Worm (Caenorhabditis elegans) whole organism, young adult: ENCODE results near the gene npp-25.

Experiments
- B0019.2 ChIP-seq: fragments of 200-800 bp; sonication (Bioruptor generic); conservative IDR thresholded peaks from 2 replicates; pipeline ENCODE4 v1.3.6; 2022; ENCODE audit warnings: missing genetic modification reagents, missing genetic modification characterization, missing compliant biosample characterization
- B0035.1 ChIP-seq: sonication (generic microtip); optimal IDR thresholded peaks from 2 replicates; lab custom pipeline; 2016; ENCODE audit warnings: missing genetic modification characterization, mild to moderate bottlenecking, missing compliant biosample characterization, missing genotype, missing genetic modification reagents
- B0336.3 ChIP-seq: fragments of 200-800 bp; sonication (Bioruptor generic); IDR thresholded peaks from 2 replicates; pipeline ENCODE4 v1.3.6; 2022; ENCODE audit warnings: missing genetic modification characterization, missing compliant biosample characterization
- C17E4.6 ChIP-seq: fragments of 200-800 bp; sonication (Bioruptor generic); IDR thresholded peaks from 2 replicates; pipeline ENCODE4 v1.3.6; 2022; ENCODE audit warnings: missing genetic modification reagents, missing genetic modification characterization, missing compliant biosample characterization
- F22D6.2 ChIP-seq: sonication (generic microtip); optimal IDR thresholded peaks from 2 replicates; lab custom pipeline; 2016; ENCODE audit warnings: mild to moderate bottlenecking, missing genetic modification characterization, missing compliant biosample characterization
- F52B5.7 ChIP-seq: sonication (generic microtip); optimal IDR thresholded peaks from 2 replicates; lab custom pipeline; 2016; ENCODE audit warnings: mild to moderate bottlenecking, missing genetic modification characterization, missing compliant biosample characterization
- F57A8.1 ChIP-seq: fragments of 200-800 bp; sonication (Bioruptor generic); optimal IDR thresholded peaks from 2 replicates; lab custom pipeline; 2018; ENCODE audit warnings: mild to moderate bottlenecking, missing genetic modification characterization, moderate library complexity, missing compliant biosample characterization
- K12H6.12 ChIP-seq: fragments of 200-800 bp; sonication (Bioruptor generic); optimal IDR thresholded peaks from 2 replicates; lab custom pipeline; 2018; ENCODE audit warnings: mild to moderate bottlenecking, missing genetic modification characterization, missing compliant biosample characterization
- Y79H2A.3 ChIP-seq: fragments of 200-800 bp; sonication (Bioruptor generic); conservative IDR thresholded peaks from 2 replicates; pipeline ENCODE4 v1.3.6; 2022; ENCODE audit warnings: missing genetic modification reagents, missing genetic modification characterization, missing compliant biosample characterization
- ama-1 ChIP-seq, 3 experiments: fragments of 150-350 bp in 1 of 3; sonication (generic microtip) in 2 of 3; optimal IDR thresholded peaks; 2 replicates each; lab custom pipeline; 2014 to 2018; ENCODE audit warnings: missing biosample characterization in 2 of 3, missing genetic modification characterization in 2 of 3, missing genetic modification reagents in 2 of 3
- aptf-2 ChIP-seq: fragments of 200-800 bp; sonication (Bioruptor generic); conservative IDR thresholded peaks from 2 replicates; pipeline ENCODE4 v1.3.6; 2022; ENCODE audit warnings: missing genetic modification reagents, missing genetic modification characterization, missing compliant biosample characterization
- aptf-3 ChIP-seq: fragments of 200-800 bp; sonication (Bioruptor generic); IDR thresholded peaks from 2 replicates; pipeline ENCODE4 v1.3.6; 2022; ENCODE audit warnings: missing genetic modification characterization, missing compliant biosample characterization
- attf-5 ChIP-seq: fragments of 200-800 bp; sonication (Bioruptor generic); optimal IDR thresholded peaks from 2 replicates; lab custom pipeline; 2018; ENCODE audit warnings: mild to moderate bottlenecking, missing genetic modification characterization, missing compliant biosample characterization
- cebp-1 ChIP-seq, 2 experiments: fragments of 200-800 bp in 1 of 2; sonication (Bioruptor generic) in 1 of 2; sonication (generic microtip) in 1 of 2; IDR thresholded peaks in 1 of 2; optimal IDR thresholded peaks in 1 of 2; 2 replicates each; pipeline versions ENCODE4 v1.3.6 to Lab custom; 2017 to 2022; ENCODE audit warnings: missing compliant biosample characterization in 2 of 2, missing genetic modification characterization in 2 of 2, mild to moderate bottlenecking in 1 of 2, missing genetic modification reagents in 1 of 2, moderate library complexity in 1 of 2
- ceh-40 ChIP-seq: fragments of 200-800 bp; sonication (Bioruptor generic); IDR thresholded peaks from 2 replicates; pipeline ENCODE4 v1.3.6; 2022; ENCODE audit warnings: missing genetic modification characterization, missing compliant biosample characterization
- ceh-91 ChIP-seq: fragments of 200-800 bp; sonication (Bioruptor generic); IDR thresholded peaks from 2 replicates; pipeline ENCODE4 v1.3.6; 2022; ENCODE audit warnings: missing genetic modification reagents, missing genetic modification characterization, missing compliant biosample characterization
- dox-1 ChIP-seq: fragments of 200-800 bp; sonication (Bioruptor generic); IDR thresholded peaks from 2 replicates; pipeline ENCODE4 v1.3.6; 2022; ENCODE audit warnings: missing genetic modification reagents, missing genetic modification characterization, missing compliant biosample characterization
- fkh-3 ChIP-seq: sonication (generic microtip); optimal IDR thresholded peaks from 2 replicates; lab custom pipeline; 2016; ENCODE audit warnings: mild to moderate bottlenecking, missing genetic modification characterization, missing compliant biosample characterization
- hlh-12 ChIP-seq: sonication (generic microtip); optimal IDR thresholded peaks from 2 replicates; lab custom pipeline; 2016; ENCODE audit warnings: missing genetic modification characterization, missing compliant biosample characterization
- hlh-26 ChIP-seq: fragments of 200-800 bp; sonication (Bioruptor generic); conservative IDR thresholded peaks from 2 replicates; pipeline ENCODE4 v1.3.6; 2022; ENCODE audit warnings: missing genetic modification reagents, missing genetic modification characterization, missing compliant biosample characterization
- hmg-1.2 ChIP-seq: fragments of 200-800 bp; sonication (Bioruptor generic); IDR thresholded peaks from 2 replicates; pipeline ENCODE4 v1.3.6; 2022; ENCODE audit warnings: missing genetic modification reagents, missing genetic modification characterization, missing compliant biosample characterization
- hsf-1 ChIP-seq: fragments of 200-800 bp; sonication (Bioruptor generic); IDR thresholded peaks from 2 replicates; pipeline ENCODE4 v1.3.6; 2022; ENCODE audit warnings: missing genetic modification reagents, missing genetic modification characterization, missing compliant biosample characterization
- lag-1 ChIP-seq: fragments of 200-800 bp; sonication (Bioruptor generic); IDR thresholded peaks from 2 replicates; pipeline ENCODE4 v1.3.6; 2022; ENCODE audit warnings: missing genetic modification reagents, missing genetic modification characterization, missing compliant biosample characterization
- let-526 ChIP-seq: fragments of 200-800 bp; sonication (Bioruptor generic); IDR thresholded peaks from 2 replicates; pipeline ENCODE4 v1.3.6; 2022; ENCODE audit warnings: missing genetic modification reagents, missing genetic modification characterization, missing compliant biosample characterization
- let-607 ChIP-seq, 2 experiments: fragments of 200-800 bp in 1 of 2; sonication (Bioruptor generic) in 1 of 2; sonication (generic microtip) in 1 of 2; optimal IDR thresholded peaks; 2 replicates each; lab custom pipeline; 2016 to 2018; ENCODE audit warnings: mild to moderate bottlenecking in 2 of 2, missing compliant biosample characterization in 2 of 2, missing genetic modification characterization in 2 of 2, moderate library complexity in 2 of 2, missing genotype in 1 of 2
- lin-35 ChIP-seq, 3 experiments: fragments of 150-350 bp in 2 of 3; sonication (generic microtip) in 1 of 3; optimal IDR thresholded peaks; 2 replicates each; lab custom pipeline; 2014 to 2018; ENCODE audit warnings: missing biosample characterization in 3 of 3, missing genetic modification characterization in 3 of 3, missing genetic modification reagents in 3 of 3
- lsl-1 ChIP-seq: fragments of 200-800 bp; sonication (Bioruptor generic); optimal IDR thresholded peaks from 2 replicates; lab custom pipeline; 2018; ENCODE audit warnings: mild to moderate bottlenecking, missing genetic modification characterization, moderate library complexity, missing compliant biosample characterization
- madf-6 ChIP-seq: fragments of 200-800 bp; sonication (Bioruptor generic); IDR thresholded peaks from 2 replicates; pipeline ENCODE4 v1.3.6; 2022; ENCODE audit warnings: missing genetic modification reagents, missing genetic modification characterization, missing compliant biosample characterization
- mcd-1 ChIP-seq: fragments of 200-800 bp; sonication (Bioruptor generic); IDR thresholded peaks from 2 replicates; pipeline ENCODE4 v1.3.6; 2022; ENCODE audit warnings: missing genetic modification reagents, missing genetic modification characterization, missing compliant biosample characterization
- mxl-1 ChIP-seq: sonication (generic microtip); optimal IDR thresholded peaks from 2 replicates; lab custom pipeline; 2016; ENCODE audit warnings: missing genetic modification characterization, missing compliant biosample characterization
- nhr-80 ChIP-seq: sonication (generic microtip); optimal IDR thresholded peaks from 2 replicates; lab custom pipeline; 2016; ENCODE audit warnings: missing genetic modification characterization, missing compliant biosample characterization
- pha-4 ChIP-seq: fragments of 150-350 bp; sonication (generic microtip); optimal IDR thresholded peaks from 2 replicates; lab custom pipeline; 2014; ENCODE audit warnings: missing biosample characterization, missing genetic modification reagents, missing genetic modification characterization
- rcor-1 ChIP-seq: fragments of 200-800 bp; sonication (Bioruptor generic); IDR thresholded peaks from 2 replicates; pipeline ENCODE4 v1.3.6; 2022; ENCODE audit warnings: missing genetic modification reagents, missing genetic modification characterization, missing compliant biosample characterization
- rec-8 ChIP-seq, 2 experiments: sonication (generic microtip); optimal IDR thresholded peaks; 2 replicates each; lab custom pipeline; 2016; ENCODE audit warnings: mild to moderate bottlenecking in 2 of 2, missing genetic modification characterization in 2 of 2, missing genetic modification reagents in 2 of 2, missing genotype in 2 of 2, missing biosample characterization in 1 of 2, missing compliant biosample characterization in 1 of 2, moderate library complexity in 1 of 2
- repo-1 ChIP-seq: sonication (generic microtip); optimal IDR thresholded peaks from 2 replicates; lab custom pipeline; 2017; ENCODE audit warnings: mild to moderate bottlenecking, missing genetic modification characterization, missing compliant biosample characterization
- rpc-1 ChIP-seq, 2 experiments: fragments of 150-350 bp in 1 of 2; sonication (generic microtip) in 1 of 2; optimal IDR thresholded peaks; 2 replicates each; lab custom pipeline; 2014 to 2018; ENCODE audit warnings: missing biosample characterization in 1 of 2, missing genetic modification characterization in 1 of 2, missing genetic modification reagents in 1 of 2, missing genotype in 1 of 2
- sea-2 ChIP-seq: fragments of 200-800 bp; sonication (Bioruptor generic); IDR thresholded peaks from 2 replicates; pipeline ENCODE4 v1.3.6; 2022; ENCODE audit warnings: missing genetic modification characterization, missing compliant biosample characterization
- snpc-4 ChIP-seq, 5 experiments: fragments of 150-350 bp in 1 of 5; sonication (generic microtip) in 4 of 5; optimal IDR thresholded peaks; 2 replicates each; lab custom pipeline; 2014 to 2018; ENCODE audit warnings: missing genetic modification characterization in 5 of 5, missing biosample characterization in 3 of 5, antibody characterized with exemption in 2 of 5, mild to moderate bottlenecking in 2 of 5, missing compliant biosample characterization in 2 of 5, missing genotype in 2 of 5, moderate library complexity in 2 of 5, missing genetic modification reagents in 1 of 5
- somi-1 ChIP-seq: fragments of 200-800 bp; sonication (Bioruptor generic); optimal IDR thresholded peaks from 2 replicates; lab custom pipeline; 2018; ENCODE audit warnings: mild to moderate bottlenecking, missing genetic modification characterization, missing compliant biosample characterization
- sptf-2 ChIP-seq: fragments of 200-800 bp; sonication (Bioruptor generic); optimal IDR thresholded peaks from 2 replicates; lab custom pipeline; 2018; ENCODE audit warnings: mild to moderate bottlenecking, missing genetic modification characterization, missing compliant biosample characterization
- unc-62 ChIP-seq: fragments of 150-350 bp; optimal IDR thresholded peaks from 2 replicates; lab custom pipeline; 2014; ENCODE audit warnings: missing biosample characterization, missing genetic modification reagents, missing genetic modification characterization
- ztf-25 ChIP-seq: fragments of 200-800 bp; sonication (Bioruptor generic); IDR thresholded peaks from 2 replicates; pipeline ENCODE4 v1.3.6; 2022; ENCODE audit warnings: missing genetic modification reagents, missing genetic modification characterization, missing compliant biosample characterization
- ztf-3 ChIP-seq: fragments of 200-800 bp; sonication (Bioruptor generic); optimal IDR thresholded peaks from 2 replicates; lab custom pipeline; 2018; ENCODE audit warnings: mild to moderate bottlenecking, missing genetic modification characterization, missing compliant biosample characterization

npp-25 gene

ce11 chrIII:12929573-12929972 is 3.8 kb upstream of the npp-25 start, which contains the start of gene Y37D8A.19:
TSS of gene Y37D8A.19 (plus strand) at chrIII:12929873.
- TF ChIP-seq repo-1 (tag; lab: Kevin White, UChicago) (no peak), somi-1 (GFP tag; lab: Kevin White, UChicago) (no peak)

ce11 chrIII:12920810-12921209 is 5.0 kb downstream of the npp-25 start:
- no peak for TF ChIP-seq hlh-12

ce11 chrIII:12919882-12920281 is 5.9 kb downstream of the npp-25 start:
- TF ChIP-seq Y79H2A.3 (GFP tag; lab: Robert Waterston, UW), result no peak
- no peak for TF ChIP-seq rpc-1 (optimal IDR thresholded peaks at IDR 0.05; lab: Kevin White, UChicago)
- no peak for TF ChIP-seq rpc-1 (tag; optimal IDR thresholded peaks at IDR 0.05; lab: Kevin White, UChicago)
- TF ChIP-seq aptf-2, result 0 out of 2 replicates have a peak, but pooled peaks have one; percentile 11
- no peak for TF ChIP-seq ceh-91 (GFP tag; lab: Robert Waterston, UW)
- TF ChIP-seq madf-6 (GFP tag; lab: Robert Waterston, UW), result no peak
- TF ChIP-seq snpc-4 (GFP tag; optimal IDR thresholded peaks at IDR 0.05; lab: Kevin White, UChicago), result no peak
- no peak for TF ChIP-seq snpc-4 (tag; optimal IDR thresholded peaks at IDR 0.05; lab: Kevin White, UChicago)
- TF ChIP-seq mxl-1 (tag; lab: Kevin White, UChicago), result no peak
- TF ChIP-seq sptf-2 (GFP tag; lab: Kevin White, UChicago), result no peak
- TF ChIP-seq fkh-3, result no peak
- peak; percentile 27 for TF ChIP-seq attf-5
- no peak for TF ChIP-seq B0035.1 (tag; lab: Kevin White, UChicago)
- no peak for TF ChIP-seq repo-1 (tag; lab: Kevin White, UChicago)
- TF ChIP-seq aptf-3 (GFP tag; lab: Robert Waterston, UW), result no peak
- no peak for TF ChIP-seq rcor-1 (GFP tag; lab: Robert Waterston, UW)
- 0 out of 2 replicates have a peak, but pooled peaks have one; percentile 21 for TF ChIP-seq mcd-1 (GFP tag; lab: Robert Waterston, UW)
- TF ChIP-seq unc-62 (GFP tag; lab: Kevin White, UChicago), result no peak
- no peak for TF ChIP-seq hlh-12
- no peak for TF ChIP-seq ztf-3
- peak; percentile 48; the same call in 1 of the 2 replicates for TF ChIP-seq dox-1 (GFP tag; lab: Robert Waterston, UW)
- 0 out of 2 replicates have a peak, but pooled peaks have one; percentile 26 for TF ChIP-seq ztf-25 (GFP tag; lab: Robert Waterston, UW)
- TF ChIP-seq cebp-1 (GFP tag; IDR thresholded peaks at IDR 0.05; lab: Robert Waterston, UW), result no peak
- peak; percentile 48 for TF ChIP-seq cebp-1 (tag; optimal IDR thresholded peaks at IDR 0.05; lab: Kevin White, UChicago)
- TF ChIP-seq pha-4 (tag; lab: Kevin White, UChicago), result no peak
- 0 out of 2 replicates have a peak, but pooled peaks have one; percentile 39 for TF ChIP-seq B0336.3 (GFP tag; lab: Robert Waterston, UW)
- no peak for TF ChIP-seq F22D6.2
- no peak for TF ChIP-seq lsl-1 (GFP tag; lab: Kevin White, UChicago)
- no peak for TF ChIP-seq F57A8.1 (GFP tag; lab: Kevin White, UChicago)
- no peak for TF ChIP-seq B0019.2 (GFP tag; lab: Robert Waterston, UW)
- TF ChIP-seq let-607 (tag; optimal IDR thresholded peaks at IDR 0.05; lab: Kevin White, UChicago), result no peak
- no peak for TF ChIP-seq let-526 (GFP tag; lab: Robert Waterston, UW)
- no peak for TF ChIP-seq lin-35 (GFP tag; optimal IDR thresholded peaks at IDR 0.05; lab: Kevin White, UChicago)
- no peak for TF ChIP-seq sea-2 (GFP tag; lab: Robert Waterston, UW)
- no peak for TF ChIP-seq hsf-1
- TF ChIP-seq K12H6.12 (tag; lab: Kevin White, UChicago), result no peak
- TF ChIP-seq hlh-26 (GFP tag; lab: Robert Waterston, UW), result no peak
- TF ChIP-seq C17E4.6 (GFP tag; lab: Robert Waterston, UW), result no peak
- TF ChIP-seq F52B5.7, result no peak
- TF ChIP-seq rec-8 (tag; optimal IDR thresholded peaks at IDR 0.05; lab: Kevin White, UChicago), result no peak
- TF ChIP-seq nhr-80 (tag; lab: Kevin White, UChicago), result peak; percentile 71
- TF ChIP-seq ama-1 (optimal IDR thresholded peaks at IDR 0.05; lab: Kevin White, UChicago), result no peak
- TF ChIP-seq ama-1 (GFP tag; optimal IDR thresholded peaks at IDR 0.05; lab: Kevin White, UChicago), result no peak
- TF ChIP-seq ceh-40, result no peak
- TF ChIP-seq lag-1 (GFP tag; lab: Robert Waterston, UW), result no peak
- peak; percentile 81 for TF ChIP-seq hmg-1.2
